Worm (Caenorhabditis elegans) whole organism, early embryonic: ENCODE results near the gene cyp-35A1.

Experiments used
- ama-1 ChIP-seq: fragments of 150-350 bp; optimal IDR thresholded peaks from 2 replicates; lab custom pipeline; 2014
- hnd-1 ChIP-seq: sonication (generic microtip); optimal IDR thresholded peaks from 2 replicates; lab custom pipeline; 2016; ENCODE audit warnings: missing genetic modification characterization, missing compliant biosample characterization

DNA sequence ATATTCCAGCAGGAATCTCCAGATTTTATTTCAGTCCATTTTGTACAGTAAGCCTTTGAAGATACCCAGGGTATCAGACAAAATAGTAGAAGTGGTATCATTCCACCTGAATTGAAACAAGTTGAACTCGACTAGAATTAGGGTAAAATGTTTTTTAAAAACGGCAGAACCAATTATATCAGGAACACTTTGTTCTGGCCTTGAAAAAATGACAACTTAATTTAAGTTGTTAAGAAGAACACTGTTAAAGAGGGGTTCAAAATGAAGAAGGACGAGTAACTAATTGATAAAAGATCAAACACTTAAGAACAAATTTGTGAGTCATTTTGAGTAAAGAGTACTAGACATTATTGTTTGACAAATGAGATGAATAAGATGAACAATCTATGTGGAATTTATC, 40.7 kb downstream of the cyp-35A1 start, which contains the start of gene lmd-4:
- no peak for TF ChIP-seq ama-1 (lab: Kevin White, UChicago)
- no peak for TF ChIP-seq hnd-1
